Fruit fly (Drosophila melanogaster) whole organism, prepupa: ENCODE measurements around the gene Atg6.

ENCODE experiments used
- Blimp-1 ChIP-seq: fragments of 200-800 bp; sonication (Bioruptor generic); optimal IDR thresholded peaks from 3 replicates; lab custom pipeline; 2017; ENCODE audit warnings: missing biosample characterization, missing genetic modification characterization, mild to moderate bottlenecking, moderate library complexity, missing genetic modification reagents
- CG10669 ChIP-seq: fragments of 200-800 bp; sonication (Bioruptor generic); optimal IDR thresholded peaks from 3 replicates; lab custom pipeline; 2018; ENCODE audit warnings: missing biosample characterization, mild to moderate bottlenecking, missing genetic modification characterization, moderate library complexity
- CG11762 ChIP-seq: fragments of 200-800 bp; sonication (Bioruptor generic); optimal IDR thresholded peaks from 3 replicates; lab custom pipeline; 2016; ENCODE audit warnings: missing biosample characterization, missing genetic modification characterization; ENCODE audit not compliant: insufficient read depth
- CG11902 ChIP-seq: fragments of 200-800 bp; sonication (Bioruptor generic); optimal IDR thresholded peaks from 3 replicates; lab custom pipeline; 2016; ENCODE audit warnings: missing biosample characterization, missing genetic modification characterization
- CG15336 ChIP-seq: fragments of 200-800 bp; sonication (Bioruptor generic); IDR thresholded peaks from 2 replicates; pipeline ENCODE4 v1.3.6; 2022; ENCODE audit warnings: missing biosample characterization, missing genetic modification characterization
- CG1621 ChIP-seq: fragments of 200-800 bp; sonication (Bioruptor generic); optimal IDR thresholded peaks from 3 replicates; lab custom pipeline; 2018; ENCODE audit warnings: missing biosample characterization, mild to moderate bottlenecking, missing genetic modification characterization
- CG16779 ChIP-seq: fragments of 200-800 bp; sonication (Bioruptor generic); optimal IDR thresholded peaks from 3 replicates; lab custom pipeline; 2017; ENCODE audit warnings: missing biosample characterization, mild to moderate bottlenecking, missing genetic modification characterization
- CG3032 ChIP-seq: fragments of 200-800 bp; optimal IDR thresholded peaks from 2 replicates; lab custom pipeline; 2019; ENCODE audit warnings: missing biosample characterization, mild to moderate bottlenecking, missing genetic modification characterization, moderate library complexity
- CG34406 ChIP-seq: fragments of 200-800 bp; sonication (Bioruptor generic); optimal IDR thresholded peaks from 3 replicates; lab custom pipeline; 2016; ENCODE audit warnings: missing biosample characterization, missing genetic modification characterization
- CG3919 ChIP-seq: fragments of 200-800 bp; sonication (Bioruptor generic); optimal IDR thresholded peaks from 3 replicates; lab custom pipeline; 2016; ENCODE audit warnings: missing biosample characterization, missing genetic modification characterization
- CG4318 ChIP-seq: fragments of 200-800 bp; sonication (Bioruptor generic); optimal IDR thresholded peaks from 3 replicates; lab custom pipeline; 2017; ENCODE audit warnings: missing biosample characterization, mild to moderate bottlenecking, missing genetic modification characterization
- CG6163 ChIP-seq: fragments of 200-800 bp; sonication (Bioruptor generic); IDR thresholded peaks from 3 replicates; pipeline ENCODE4 v1.3.6; 2022; ENCODE audit warnings: missing biosample characterization, missing genetic modification characterization
- CG6276 ChIP-seq: fragments of 200-800 bp; sonication (Bioruptor generic); optimal IDR thresholded peaks from 2 replicates; lab custom pipeline; 2017; ENCODE audit warnings: missing biosample characterization, mild to moderate bottlenecking, missing genetic modification characterization
- CG6792 ChIP-seq: fragments of 200-800 bp; sonication (Bioruptor generic); optimal IDR thresholded peaks from 3 replicates; lab custom pipeline; 2016; ENCODE audit warnings: missing biosample characterization, missing genetic modification characterization
- CG6808 ChIP-seq: fragments of 200-800 bp; sonication (Bioruptor generic); optimal IDR thresholded peaks from 3 replicates; lab custom pipeline; 2017; ENCODE audit warnings: missing biosample characterization, missing genetic modification characterization, mild to moderate bottlenecking, moderate library complexity, missing genetic modification reagents
- CG7368 ChIP-seq: fragments of 200-800 bp; sonication (Bioruptor generic); optimal IDR thresholded peaks from 3 replicates; lab custom pipeline; 2016; ENCODE audit warnings: missing biosample characterization, missing genetic modification characterization
- CG8119 ChIP-seq: fragments of 200-800 bp; sonication (Bioruptor generic); IDR thresholded peaks from 3 replicates; pipeline ENCODE4 v1.3.6; 2022; ENCODE audit warnings: missing biosample characterization, missing genetic modification characterization
- CG8319 ChIP-seq: fragments of 200-800 bp; sonication (Bioruptor generic); optimal IDR thresholded peaks from 3 replicates; lab custom pipeline; 2016; ENCODE audit warnings: missing biosample characterization, missing genetic modification characterization
- CG8632 ChIP-seq: fragments of 200-800 bp; sonication (Bioruptor generic); optimal IDR thresholded peaks from 3 replicates; lab custom pipeline; 2016; ENCODE audit warnings: missing biosample characterization, missing genetic modification characterization
- CG9139 ChIP-seq: fragments of 200-800 bp; sonication (Bioruptor generic); optimal IDR thresholded peaks from 3 replicates; lab custom pipeline; 2017; ENCODE audit warnings: missing biosample characterization, mild to moderate bottlenecking, missing genetic modification characterization
- Eip75B ChIP-seq: fragments of 200-800 bp; sonication (Bioruptor generic); optimal IDR thresholded peaks from 3 replicates; lab custom pipeline; 2016; ENCODE audit warnings: missing biosample characterization, missing genetic modification characterization
- Eip93F ChIP-seq: fragments of 200-800 bp; sonication (Bioruptor generic); optimal IDR thresholded peaks from 2 replicates; lab custom pipeline; 2016; ENCODE audit warnings: missing biosample characterization, mild to moderate bottlenecking, missing genetic modification characterization
- Ets96B ChIP-seq: fragments of 200-800 bp; optimal IDR thresholded peaks from 2 replicates; lab custom pipeline; 2019; ENCODE audit warnings: missing biosample characterization, mild to moderate bottlenecking, missing genetic modification characterization, moderate library complexity
- Gug ChIP-seq: fragments of 200-800 bp; sonication (Bioruptor generic); IDR thresholded peaks from 2 replicates; pipeline ENCODE4 v1.3.6; 2022; ENCODE audit warnings: missing biosample characterization, missing genetic modification characterization
- Hr39 ChIP-seq: fragments of 200-800 bp; sonication (Bioruptor generic); optimal IDR thresholded peaks from 2 replicates; lab custom pipeline; 2016; ENCODE audit warnings: missing biosample characterization, missing genetic modification characterization
- OdsH ChIP-seq: fragments of 200-800 bp; sonication (Bioruptor generic); optimal IDR thresholded peaks from 3 replicates; lab custom pipeline; 2016; ENCODE audit warnings: missing biosample characterization, missing genetic modification characterization
- Sox102F ChIP-seq: fragments of 200-800 bp; sonication (Bioruptor generic); optimal IDR thresholded peaks from 2 replicates; lab custom pipeline; 2016; ENCODE audit warnings: missing biosample characterization, mild to moderate bottlenecking, missing genetic modification characterization
- Sox14 ChIP-seq: fragments of 200-800 bp; sonication (Bioruptor generic); optimal IDR thresholded peaks from 3 replicates; lab custom pipeline; 2016; ENCODE audit warnings: missing biosample characterization, missing genetic modification characterization
- Sox15 ChIP-seq: fragments of 200-800 bp; sonication (Bioruptor generic); optimal IDR thresholded peaks from 3 replicates; lab custom pipeline; 2016; ENCODE audit warnings: missing biosample characterization, missing genetic modification characterization
- achi ChIP-seq: fragments of 200-800 bp; sonication (Bioruptor generic); optimal IDR thresholded peaks from 3 replicates; lab custom pipeline; 2016; ENCODE audit warnings: missing biosample characterization, missing genetic modification characterization
- acj6 ChIP-seq: fragments of 200-800 bp; sonication (Bioruptor generic); optimal IDR thresholded peaks from 3 replicates; lab custom pipeline; 2016; ENCODE audit warnings: missing biosample characterization, missing genetic modification characterization
- cyc ChIP-seq: fragments of 200-800 bp; sonication (Bioruptor generic); optimal IDR thresholded peaks from 3 replicates; lab custom pipeline; 2016; ENCODE audit warnings: missing biosample characterization, missing genetic modification characterization
- dsx ChIP-seq: fragments of 200-800 bp; optimal IDR thresholded peaks from 3 replicates; lab custom pipeline; 2019; ENCODE audit warnings: missing biosample characterization, mild to moderate bottlenecking, missing genetic modification characterization, moderate library complexity; ENCODE audit not compliant: poor library complexity, severe bottlenecking
- eg ChIP-seq: fragments of 200-800 bp; sonication (Bioruptor generic); IDR thresholded peaks from 3 replicates; pipeline ENCODE4 v1.3.6; 2022; ENCODE audit warnings: missing biosample characterization, missing genetic modification characterization
- esn ChIP-seq: fragments of 200-800 bp; sonication (Bioruptor generic); optimal IDR thresholded peaks from 2 replicates; lab custom pipeline; 2016; ENCODE audit warnings: missing biosample characterization, mild to moderate bottlenecking, missing genetic modification characterization, moderate library complexity
- fd59A ChIP-seq: fragments of 200-800 bp; sonication (Bioruptor generic); optimal IDR thresholded peaks from 2 replicates; lab custom pipeline; 2017; ENCODE audit warnings: missing biosample characterization, mild to moderate bottlenecking, missing genetic modification characterization, missing genetic modification reagents
- fd85E ChIP-seq: fragments of 200-800 bp; sonication (Bioruptor generic); optimal IDR thresholded peaks from 3 replicates; lab custom pipeline; 2016; ENCODE audit warnings: missing biosample characterization, missing genetic modification characterization
- fkh ChIP-seq: fragments of 200-800 bp; sonication (Bioruptor generic); optimal IDR thresholded peaks from 3 replicates; lab custom pipeline; 2017; ENCODE audit warnings: missing biosample characterization, mild to moderate bottlenecking, missing genetic modification characterization, moderate library complexity
- lz ChIP-seq: fragments of 200-800 bp; sonication (Bioruptor generic); optimal IDR thresholded peaks from 3 replicates; lab custom pipeline; 2016; ENCODE audit warnings: missing biosample characterization, missing genetic modification characterization
- net ChIP-seq: fragments of 200-800 bp; sonication (Bioruptor generic); optimal IDR thresholded peaks from 3 replicates; lab custom pipeline; 2016; ENCODE audit warnings: missing biosample characterization, missing genetic modification characterization
- pdm3 ChIP-seq: fragments of 200-800 bp; sonication (Bioruptor generic); optimal IDR thresholded peaks from 3 replicates; lab custom pipeline; 2016; ENCODE audit warnings: missing biosample characterization, missing genetic modification characterization
- salr ChIP-seq, 2 experiments: fragments of 200-800 bp; sonication (Bioruptor generic); optimal IDR thresholded peaks; 3 replicates each; lab custom pipeline; 2016 to 2018; ENCODE audit warnings: missing biosample characterization in 2 of 2, missing genetic modification characterization in 2 of 2, mild to moderate bottlenecking in 1 of 2
- spab ChIP-seq: fragments of 200-800 bp; sonication (Bioruptor generic); optimal IDR thresholded peaks from 2 replicates; lab custom pipeline; 2017; ENCODE audit warnings: missing biosample characterization, mild to moderate bottlenecking, missing genetic modification characterization, missing genetic modification reagents
- svp ChIP-seq: fragments of 200-800 bp; sonication (Bioruptor generic); peaks from one replicate; lab custom pipeline; 2016; ENCODE audit warnings: missing biosample characterization, missing genetic modification characterization
- topi ChIP-seq: fragments of 200-800 bp; sonication (Bioruptor generic); optimal IDR thresholded peaks from 3 replicates; lab custom pipeline; 2016; ENCODE audit warnings: missing biosample characterization, missing genetic modification characterization
- vri ChIP-seq: fragments of 200-800 bp; sonication (Bioruptor generic); optimal IDR thresholded peaks from 3 replicates; lab custom pipeline; 2016; ENCODE audit warnings: missing biosample characterization, mild to moderate bottlenecking, missing genetic modification characterization

The Atg6 gene

DNA sequence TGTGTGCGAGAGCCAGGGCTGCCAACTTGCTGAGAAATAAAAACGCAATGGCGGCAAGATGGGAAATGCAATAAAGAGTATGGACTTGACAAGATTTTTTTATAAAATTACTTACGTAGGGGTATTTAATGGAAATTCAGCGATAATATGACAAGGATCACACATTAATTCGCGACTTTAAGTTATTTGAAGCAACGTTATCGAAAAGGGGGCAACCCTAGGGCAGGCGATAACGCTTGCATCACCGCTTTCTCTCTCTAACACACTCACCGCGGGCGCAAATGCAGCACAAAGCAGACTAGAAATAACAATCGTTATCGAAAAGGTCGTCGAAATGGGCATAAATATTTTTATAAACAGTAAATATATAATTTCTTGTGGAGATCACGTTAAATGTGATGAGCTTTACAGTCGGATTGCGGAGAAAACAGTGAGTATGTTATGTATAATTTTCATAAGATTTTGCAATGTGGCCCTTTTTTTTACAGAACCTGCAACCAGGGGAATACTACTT, 2.5 kb downstream of the Atg6 start, which contains the start of gene Rox8 (continued):
- TF ChIP-seq fkh = peak; percentile 24
- TF ChIP-seq svp = peak; percentile 79
- peak; percentile 63 for TF ChIP-seq esn (GFP tag; lab: Kevin White, UChicago)
- peak; percentile 41 for TF ChIP-seq cyc (GFP tag; lab: Kevin White, UChicago)
- TF ChIP-seq CG7368 (GFP tag; lab: Kevin White, UChicago) = no peak
- TF ChIP-seq Blimp-1 (GFP tag; lab: Kevin White, UChicago) = no peak
- no peak for TF ChIP-seq salr (GFP tag; optimal IDR thresholded peaks at IDR 0.05; lab: Kevin White, UChicago)
- peak; percentile 74 for TF ChIP-seq CG6276 (GFP tag; lab: Kevin White, UChicago)
- no peak for TF ChIP-seq fd59A (GFP tag; lab: Kevin White, UChicago)
- TF ChIP-seq dsx (GFP tag; lab: Kevin White, UChicago) = peak; percentile 39
- no peak for TF ChIP-seq spab (GFP tag; lab: Kevin White, UChicago)
- TF ChIP-seq acj6 (GFP tag; lab: Kevin White, UChicago) = peak; percentile 41
- peak; percentile 12 for TF ChIP-seq Ets96B (tag; lab: Kevin White, UChicago)
- no peak for TF ChIP-seq CG15336 (GFP tag; lab: Robert Waterston, UW)
- peak; percentile 80 for TF ChIP-seq Sox14 (GFP tag; lab: Kevin White, UChicago)
- TF ChIP-seq CG34406 (GFP tag; lab: Kevin White, UChicago) = peak; percentile 59
- TF ChIP-seq CG8119 = no peak; the same call in 2 of the 3 replicates
- peak; percentile 45 for TF ChIP-seq CG3919 (GFP tag; lab: Kevin White, UChicago)
- TF ChIP-seq lz (GFP tag; lab: Kevin White, UChicago) = peak; percentile 43
- TF ChIP-seq CG9139 (GFP tag; lab: Kevin White, UChicago) = no peak
- peak; percentile 11 for TF ChIP-seq CG6792 (GFP tag; lab: Kevin White, UChicago)
- no peak for TF ChIP-seq Sox15 (GFP tag; lab: Kevin White, UChicago)
- peak; percentile 44 for TF ChIP-seq CG3032 (tag; lab: Kevin White, UChicago)
- no peak for TF ChIP-seq pdm3 (GFP tag; lab: Kevin White, UChicago)
- TF ChIP-seq CG16779 = peak; percentile 31
- TF ChIP-seq CG11762 (GFP tag; lab: Kevin White, UChicago) = no peak
- 0 out of 3 replicates have a peak, but pooled peaks have one; percentile 20 for TF ChIP-seq eg (GFP tag; lab: Robert Waterston, UW)
- no peak for TF ChIP-seq OdsH
- no peak for TF ChIP-seq CG4318 (GFP tag; lab: Kevin White, UChicago)
- no peak for TF ChIP-seq CG11902 (GFP tag; lab: Kevin White, UChicago)
- TF ChIP-seq CG1621 (tag; lab: Kevin White, UChicago) = peak; percentile 17
- no peak for TF ChIP-seq Gug (GFP tag; lab: Robert Waterston, UW)

DNA sequence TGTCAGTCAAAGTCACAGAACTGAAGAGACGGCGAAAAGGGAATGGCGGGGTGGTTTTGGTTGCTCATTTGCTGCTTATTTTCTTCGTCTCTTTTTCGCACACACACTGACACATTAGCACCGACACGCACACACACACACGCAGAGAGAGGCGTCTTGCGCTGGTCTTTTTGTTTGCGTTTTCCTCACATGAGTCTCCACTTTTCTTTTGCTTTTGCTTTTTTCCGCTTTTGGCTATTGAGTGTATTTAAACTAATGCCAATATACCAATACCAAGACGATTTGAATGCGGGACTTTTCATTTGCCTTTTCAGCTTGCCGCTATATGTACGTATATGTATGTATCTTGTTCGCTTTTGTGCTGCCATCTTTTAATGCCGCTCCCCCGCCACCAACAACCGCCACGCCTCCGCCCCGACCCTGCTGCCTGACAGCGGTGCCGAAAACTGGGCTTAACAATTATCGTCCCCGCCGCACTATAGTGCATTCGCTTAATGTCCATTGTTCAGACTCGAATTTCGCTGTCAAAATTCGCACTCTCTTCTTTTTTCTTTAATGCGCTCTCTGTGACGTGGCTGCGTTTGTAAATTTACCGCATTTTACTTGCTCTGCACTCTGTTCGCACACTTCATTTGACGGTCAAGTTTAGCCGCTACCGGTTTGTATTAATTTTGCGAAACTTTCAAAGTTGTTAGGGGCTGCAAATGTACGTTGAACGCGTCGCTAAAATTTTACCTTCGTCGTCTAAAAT, 3.2 kb downstream of the Atg6 start, which contains the start of gene CG5986:
CG5986 (plus strand) TSS at position 565 of the 751 bp plus-strand sequence.
- peak; percentile 56 for TF ChIP-seq CG6808 (GFP tag; lab: Kevin White, UChicago)
- peak; percentile 73; the same call in 2 of the 3 replicates for TF ChIP-seq CG6163 (GFP tag; lab: Robert Waterston, UW)
- peak; percentile 55 for TF ChIP-seq svp
- no peak for TF ChIP-seq vri (GFP tag; lab: Kevin White, UChicago)
- no peak for TF ChIP-seq net (GFP tag; lab: Kevin White, UChicago)
- TF ChIP-seq OdsH = no peak
- no peak for TF ChIP-seq CG8319 (GFP tag; lab: Kevin White, UChicago)
- TF ChIP-seq acj6 (GFP tag; lab: Kevin White, UChicago) = no peak
- no peak for TF ChIP-seq Eip75B (GFP tag; lab: Kevin White, UChicago)
- no peak for TF ChIP-seq topi (GFP tag; lab: Kevin White, UChicago)
- no peak for TF ChIP-seq CG3032 (tag; lab: Kevin White, UChicago)
- TF ChIP-seq CG15336 (GFP tag; lab: Robert Waterston, UW) = peak; percentile 57
- no peak for TF ChIP-seq dsx (GFP tag; lab: Kevin White, UChicago)
- no peak for TF ChIP-seq achi (GFP tag; lab: Kevin White, UChicago)
- no peak for TF ChIP-seq Blimp-1 (GFP tag; lab: Kevin White, UChicago)
- no peak for TF ChIP-seq Sox15 (GFP tag; lab: Kevin White, UChicago)
- TF ChIP-seq fd59A (GFP tag; lab: Kevin White, UChicago) = no peak
- peak; percentile 15 for TF ChIP-seq fd85E (GFP tag; lab: Kevin White, UChicago)
- TF ChIP-seq Ets96B (tag; lab: Kevin White, UChicago) = no peak
- no peak for TF ChIP-seq salr (GFP tag; optimal IDR thresholded peaks at IDR 0.05; lab: Kevin White, UChicago)
- TF ChIP-seq CG1621 (tag; lab: Kevin White, UChicago) = no peak
- TF ChIP-seq Sox102F (GFP tag; lab: Kevin White, UChicago) = no peak
- TF ChIP-seq CG7368 (GFP tag; lab: Kevin White, UChicago) = no peak
- TF ChIP-seq Hr39 (GFP tag; lab: Kevin White, UChicago) = no peak
- no peak for TF ChIP-seq CG10669 (GFP tag; lab: Kevin White, UChicago)
- TF ChIP-seq Eip93F (GFP tag; lab: Kevin White, UChicago) = no peak
- TF ChIP-seq esn (GFP tag; lab: Kevin White, UChicago) = no peak
- TF ChIP-seq CG8632 (GFP tag; lab: Kevin White, UChicago) = no peak
